Worm (Caenorhabditis elegans) whole organism, young adult: ENCODE results near the gene Y39A1A.31.

Experiments used
- B0336.3 ChIP-seq: fragments of 200-800 bp; sonication (Bioruptor generic); IDR thresholded peaks from 2 replicates; pipeline ENCODE4 v1.3.6; 2022; ENCODE audit warnings: missing genetic modification characterization, missing compliant biosample characterization
- F33H1.4 ChIP-seq: fragments of 200-800 bp; sonication (Bioruptor generic); IDR thresholded peaks from 2 replicates; pipeline ENCODE4 v1.3.6; 2022; ENCODE audit warnings: missing genetic modification reagents, missing genetic modification characterization, missing compliant biosample characterization
- F49E8.2 ChIP-seq: sonication (generic microtip); optimal IDR thresholded peaks from 3 replicates; lab custom pipeline; 2017; ENCODE audit warnings: missing genetic modification characterization, mild to moderate bottlenecking, missing compliant biosample characterization, antibody characterized with exemption, moderate library complexity; ENCODE audit not compliant: insufficient read depth
- K12H6.12 ChIP-seq: fragments of 200-800 bp; sonication (Bioruptor generic); optimal IDR thresholded peaks from 2 replicates; lab custom pipeline; 2018; ENCODE audit warnings: mild to moderate bottlenecking, missing genetic modification characterization, missing compliant biosample characterization
- T07F8.4 ChIP-seq: sonication (generic microtip); optimal IDR thresholded peaks from 2 replicates; lab custom pipeline; 2016; ENCODE audit warnings: mild to moderate bottlenecking, missing genetic modification characterization, moderate library complexity, missing compliant biosample characterization
- Y53F4B.3 ChIP-seq: fragments of 200-800 bp; sonication (Bioruptor generic); IDR thresholded peaks from 2 replicates; pipeline ENCODE4 v1.3.6; 2022; ENCODE audit warnings: missing genetic modification reagents, missing genetic modification characterization, missing compliant biosample characterization
- Y95B8A.8 ChIP-seq: fragments of 200-800 bp; sonication (Bioruptor generic); IDR thresholded peaks from 2 replicates; pipeline ENCODE4 v1.3.6; 2022; ENCODE audit warnings: missing genetic modification reagents, missing genetic modification characterization, missing compliant biosample characterization
- aptf-2 ChIP-seq: fragments of 200-800 bp; sonication (Bioruptor generic); conservative IDR thresholded peaks from 2 replicates; pipeline ENCODE4 v1.3.6; 2022; ENCODE audit warnings: missing genetic modification reagents, missing genetic modification characterization, missing compliant biosample characterization
- aptf-3 ChIP-seq: fragments of 200-800 bp; sonication (Bioruptor generic); IDR thresholded peaks from 2 replicates; pipeline ENCODE4 v1.3.6; 2022; ENCODE audit warnings: missing genetic modification characterization, missing compliant biosample characterization
- athp-1 ChIP-seq: sonication (generic microtip); optimal IDR thresholded peaks from 2 replicates; lab custom pipeline; 2017; ENCODE audit warnings: mild to moderate bottlenecking, missing genetic modification characterization, missing compliant biosample characterization
- ccch-3 ChIP-seq: fragments of 200-800 bp; sonication (Bioruptor generic); optimal IDR thresholded peaks from 2 replicates; lab custom pipeline; 2018; ENCODE audit warnings: mild to moderate bottlenecking, missing genetic modification characterization, missing compliant biosample characterization
- cebp-2 ChIP-seq: fragments of 200-800 bp; sonication (Bioruptor generic); IDR thresholded peaks from 2 replicates; pipeline ENCODE4 v1.3.6; 2022; ENCODE audit warnings: missing genetic modification characterization, missing compliant biosample characterization
- chd-7 ChIP-seq: sonication (generic microtip); optimal IDR thresholded peaks from 2 replicates; lab custom pipeline; 2016; ENCODE audit warnings: mild to moderate bottlenecking, missing genetic modification characterization, moderate library complexity, missing compliant biosample characterization
- dpl-1 ChIP-seq: fragments of 150-350 bp; optimal IDR thresholded peaks from 2 replicates; lab custom pipeline; 2014; ENCODE audit warnings: missing biosample characterization, missing genetic modification reagents, missing genetic modification characterization
- egl-18 ChIP-seq: fragments of 200-800 bp; sonication (Bioruptor generic); IDR thresholded peaks from 2 replicates; pipeline ENCODE4 v1.3.6; 2022; ENCODE audit warnings: missing genetic modification reagents, missing genetic modification characterization, missing compliant biosample characterization
- him-1 ChIP-seq: sonication (generic microtip); optimal IDR thresholded peaks from 2 replicates; lab custom pipeline; 2016; ENCODE audit warnings: missing genotype, missing genetic modification reagents, missing genetic modification characterization, missing compliant biosample characterization
- hmg-1.2 ChIP-seq: fragments of 200-800 bp; sonication (Bioruptor generic); IDR thresholded peaks from 2 replicates; pipeline ENCODE4 v1.3.6; 2022; ENCODE audit warnings: missing genetic modification reagents, missing genetic modification characterization, missing compliant biosample characterization
- hmg-20 ChIP-seq: fragments of 200-800 bp; sonication (Bioruptor generic); IDR thresholded peaks from 2 replicates; pipeline ENCODE4 v1.3.6; 2022; ENCODE audit warnings: missing genetic modification reagents, missing genetic modification characterization, missing compliant biosample characterization
- hsf-1 ChIP-seq: fragments of 200-800 bp; sonication (Bioruptor generic); IDR thresholded peaks from 2 replicates; pipeline ENCODE4 v1.3.6; 2022; ENCODE audit warnings: missing genetic modification reagents, missing genetic modification characterization, missing compliant biosample characterization
- lin-26 ChIP-seq: fragments of 200-800 bp; sonication (Bioruptor generic); IDR thresholded peaks from 2 replicates; pipeline ENCODE4 v1.3.6; 2022; ENCODE audit warnings: missing genetic modification reagents, missing genetic modification characterization, missing compliant biosample characterization
- lir-1 ChIP-seq: fragments of 200-800 bp; sonication (Bioruptor generic); conservative IDR thresholded peaks from 2 replicates; pipeline ENCODE4 v1.3.6; 2022; ENCODE audit warnings: missing genetic modification reagents, missing genetic modification characterization, missing compliant biosample characterization
- lsl-1 ChIP-seq: fragments of 200-800 bp; sonication (Bioruptor generic); optimal IDR thresholded peaks from 2 replicates; lab custom pipeline; 2018; ENCODE audit warnings: mild to moderate bottlenecking, missing genetic modification characterization, moderate library complexity, missing compliant biosample characterization
- madf-6 ChIP-seq: fragments of 200-800 bp; sonication (Bioruptor generic); IDR thresholded peaks from 2 replicates; pipeline ENCODE4 v1.3.6; 2022; ENCODE audit warnings: missing genetic modification reagents, missing genetic modification characterization, missing compliant biosample characterization
- madf-8 ChIP-seq: fragments of 200-800 bp; sonication (Bioruptor generic); conservative IDR thresholded peaks from 2 replicates; pipeline ENCODE4 v1.3.6; 2022; ENCODE audit warnings: missing genetic modification reagents, missing genetic modification characterization, missing compliant biosample characterization
- mcd-1 ChIP-seq: fragments of 200-800 bp; sonication (Bioruptor generic); IDR thresholded peaks from 2 replicates; pipeline ENCODE4 v1.3.6; 2022; ENCODE audit warnings: missing genetic modification reagents, missing genetic modification characterization, missing compliant biosample characterization
- nfyb-1 ChIP-seq: fragments of 200-800 bp; sonication (Bioruptor generic); IDR thresholded peaks from 2 replicates; pipeline ENCODE4 v1.3.6; 2022; ENCODE audit warnings: missing genetic modification reagents, missing genetic modification characterization, missing compliant biosample characterization
- nhr-120 ChIP-seq: fragments of 200-800 bp; sonication (Bioruptor generic); IDR thresholded peaks from 2 replicates; pipeline ENCODE4 v1.3.6; 2022; ENCODE audit warnings: missing genetic modification characterization, missing compliant biosample characterization
- nhr-179 ChIP-seq: sonication (generic microtip); optimal IDR thresholded peaks from 2 replicates; lab custom pipeline; 2016; ENCODE audit warnings: mild to moderate bottlenecking, missing genetic modification characterization, missing compliant biosample characterization
- pha-4 ChIP-seq: fragments of 150-350 bp; sonication (generic microtip); optimal IDR thresholded peaks from 2 replicates; lab custom pipeline; 2014; ENCODE audit warnings: missing biosample characterization, missing genetic modification reagents, missing genetic modification characterization
- repo-1 ChIP-seq: sonication (generic microtip); optimal IDR thresholded peaks from 2 replicates; lab custom pipeline; 2017; ENCODE audit warnings: mild to moderate bottlenecking, missing genetic modification characterization, missing compliant biosample characterization
- tbx-9 ChIP-seq: sonication (generic microtip); optimal IDR thresholded peaks from 2 replicates; lab custom pipeline; 2016; ENCODE audit warnings: borderline replicate concordance, missing genetic modification characterization, inconsistent platforms, missing compliant biosample characterization
- xnd-1 ChIP-seq: sonication (generic microtip); optimal IDR thresholded peaks from 2 replicates; lab custom pipeline; 2016; ENCODE audit warnings: missing genotype, missing genetic modification reagents, missing genetic modification characterization, missing compliant biosample characterization
- zfh-2 ChIP-seq: fragments of 200-800 bp; sonication (Bioruptor generic); conservative IDR thresholded peaks from 2 replicates; pipeline ENCODE4 v1.3.6; 2022; ENCODE audit warnings: missing genetic modification reagents, missing genetic modification characterization, missing compliant biosample characterization
- ztf-26 ChIP-seq: sonication (generic microtip); optimal IDR thresholded peaks from 2 replicates; lab custom pipeline; 2017; ENCODE audit warnings: missing genetic modification characterization, missing compliant biosample characterization

Gene Y39A1A.31

ce11 chrIII:10689057-10689456 lies at the start of gene Y39A1A.31:
Y39A1A.31 (minus strand) TSS chrIII:10689157.
- TF ChIP-seq hmg-20 (GFP tag; lab: Robert Waterston, UW) (no peak), K12H6.12 (tag; lab: Kevin White, UChicago) (no peak), nhr-120 (GFP tag; lab: Robert Waterston, UW) (no peak), dpl-1 (GFP tag; lab: Kevin White, UChicago) (no peak), egl-18 (no peak), aptf-3 (GFP tag; lab: Robert Waterston, UW) (no peak), Y95B8A.8 (GFP tag; lab: Robert Waterston, UW) (no peak), cebp-2 (GFP tag; lab: Robert Waterston, UW) (no peak), ccch-3 (no peak), nhr-179 (no peak), lin-26 (no peak)

- TF ChIP-seq chd-7 (tag; lab: Kevin White, UChicago) = peak; percentile 4
- peak; percentile 30; the same call in 1 of the 2 replicates for TF ChIP-seq zfh-2 (GFP tag; lab: Robert Waterston, UW)
- no peak for TF ChIP-seq Y53F4B.3 (GFP tag; lab: Robert Waterston, UW)
- peak; percentile 54; the same call in 1 of the 2 replicates for TF ChIP-seq lin-26
Measured at ce11 chrIII:10738081-10738480, 49.1 kb upstream of the Y39A1A.31 start.

- no peak for TF ChIP-seq T07F8.4
- 0 out of 2 replicates have a peak, but pooled peaks have one; percentile 38 for TF ChIP-seq madf-6 (GFP tag; lab: Robert Waterston, UW)
- TF ChIP-seq aptf-2 = 0 out of 2 replicates have a peak, but pooled peaks have one; percentile 6
- peak; percentile 11 for TF ChIP-seq athp-1 (tag; lab: Kevin White, UChicago)
- peak; percentile 60 for TF ChIP-seq F33H1.4 (GFP tag; lab: Robert Waterston, UW)
- 0 out of 2 replicates have a peak, but pooled peaks have one; percentile 28 for TF ChIP-seq lir-1
- peak; percentile 19; the same call in 1 of the 2 replicates for TF ChIP-seq madf-8 (GFP tag; lab: Robert Waterston, UW)
- TF ChIP-seq hmg-1.2 (GFP tag; lab: Robert Waterston, UW) = peak; percentile 92
- TF ChIP-seq repo-1 = peak; percentile 10
- TF ChIP-seq him-1 (tag; lab: Kevin White, UChicago) = peak; percentile 37
- TF ChIP-seq F49E8.2 (tag; lab: Kevin White, UChicago) = no peak
- TF ChIP-seq B0336.3 (GFP tag; lab: Robert Waterston, UW) = peak; percentile 25; the same call in 1 of the 2 replicates
- TF ChIP-seq tbx-9 (tag; lab: Kevin White, UChicago) = no peak
- 0 out of 2 replicates have a peak, but pooled peaks have one; percentile 10 for TF ChIP-seq nfyb-1 (GFP tag; lab: Robert Waterston, UW)
- TF ChIP-seq mcd-1 = peak; percentile 35; the same call in 1 of the 2 replicates
- TF ChIP-seq xnd-1 (tag; lab: Kevin White, UChicago) = peak; percentile 9
- TF ChIP-seq lsl-1 (GFP tag; lab: Kevin White, UChicago) = peak; percentile 74
- no peak for TF ChIP-seq hsf-1 (GFP tag; lab: Robert Waterston, UW)
Measured at ce11 chrIII:10736322-10736985, 47.5 kb upstream of the Y39A1A.31 start.

- TF ChIP-seq pha-4 (tag; lab: Kevin White, UChicago) (peak; percentile 28), ztf-26 (no peak)
Measured at ce11 chrIII:10734511-10735233, 45.7 kb upstream of the Y39A1A.31 start.
